Fruit fly (Drosophila melanogaster) S2 (cell line): ENCODE measurements around the gene Idh3b.

Experiments
- CG8478 ChIP-seq: fragments of >200 bp; optimal IDR thresholded peaks from 2 replicates; lab custom pipeline; 2018
- CTCF ChIP-seq, 2 experiments: fragments of >200 bp; optimal IDR thresholded peaks; 2 replicates each; lab custom pipeline; 2018

DNA sequence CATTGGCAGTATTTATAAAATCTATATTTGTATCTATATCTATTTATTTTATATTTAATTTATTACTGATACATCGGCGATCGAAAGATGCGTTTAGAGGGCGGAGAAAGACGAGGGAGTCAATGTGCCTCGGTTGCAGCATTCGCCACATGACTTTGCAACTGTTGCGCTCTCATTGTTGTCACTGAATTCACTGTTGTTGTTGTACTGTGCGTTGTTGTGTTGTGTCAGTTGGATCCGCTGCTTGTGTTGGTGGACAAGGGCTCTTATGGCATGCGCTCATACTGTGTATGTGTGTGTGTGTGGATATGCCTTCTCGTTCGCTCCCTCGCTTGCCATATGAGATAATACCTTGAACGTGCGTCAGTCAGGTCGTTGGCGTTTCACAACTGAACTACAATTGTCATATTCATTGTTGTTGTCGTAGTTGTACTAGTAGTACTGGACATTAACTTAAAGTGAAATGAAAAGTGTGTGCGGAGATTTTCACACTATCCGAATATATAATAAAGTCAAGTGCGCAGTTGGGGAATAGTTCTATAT, 48.6 kb downstream of the Idh3b start:
- TF ChIP-seq CTCF (optimal IDR thresholded peaks at IDR 0.05; lab: Kevin White, UChicago) (no peak), CG8478 (lab: Kevin White, UChicago) (no peak)
